Fruit fly (Drosophila melanogaster): ENCODE data around the gene CG11307.

DNA sequence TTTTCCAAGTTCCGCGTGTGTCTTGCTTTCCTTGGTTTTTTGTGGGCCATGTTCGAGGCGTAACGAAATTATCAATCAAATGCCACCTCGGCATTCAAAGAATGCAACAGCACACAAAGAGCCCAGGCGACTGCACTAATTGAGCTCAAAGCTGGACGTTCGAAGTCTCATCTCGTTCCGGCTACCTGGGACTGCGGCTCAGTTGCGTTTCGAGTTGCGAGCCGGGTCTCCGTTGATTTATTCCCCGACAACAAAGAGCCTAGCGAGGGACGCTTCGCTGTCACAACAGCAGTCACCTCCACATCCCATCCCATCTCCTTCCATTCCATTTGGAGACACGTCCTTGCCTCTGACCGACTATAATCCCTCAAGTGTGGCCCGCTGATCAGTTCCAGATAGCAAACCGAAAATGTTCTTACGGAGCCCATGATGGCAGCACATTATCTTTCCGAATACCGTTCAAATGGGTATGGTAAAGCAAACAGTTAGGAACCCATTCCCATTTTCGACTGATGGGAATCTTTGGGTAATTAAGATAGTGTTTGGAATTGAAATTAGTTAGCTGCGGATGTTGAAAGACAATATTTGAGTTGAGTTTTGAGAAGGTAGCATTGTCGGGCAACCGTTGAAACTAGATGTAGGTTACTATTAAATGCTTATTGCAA, 25.6 kb downstream of the CG11307 start:
- no peak for TF ChIP-seq Met (GFP tag; optimal IDR thresholded peaks at IDR 0.05)
- TF ChIP-seq CG8119 (GFP tag; IDR thresholded peaks at IDR 0.05) = no peak
- TF ChIP-seq CG11762 (GFP tag; optimal IDR thresholded peaks at IDR 0.05; ENCODE audit: insufficient read depth) = no peak
- TF ChIP-seq Hr38 (GFP tag; optimal IDR thresholded peaks at IDR 0.05) = no peak
- no peak for TF ChIP-seq CG8632 (GFP tag; optimal IDR thresholded peaks at IDR 0.05)
- peak; percentile 12 for TF ChIP-seq svp (GFP tag)
- TF ChIP-seq Sox14 (GFP tag; optimal IDR thresholded peaks at IDR 0.05) = no peak
- no peak for TF ChIP-seq Eip93F (GFP tag; optimal IDR thresholded peaks at IDR 0.05)
